Worm (Caenorhabditis elegans) whole organism, L4 larva: ENCODE results near the gene Y39A1A.31.

Experiments used
- ceh-82 ChIP-seq: sonication (generic microtip); optimal IDR thresholded peaks from 2 replicates; lab custom pipeline; 2017; ENCODE audit warnings: missing biosample characterization, missing genetic modification characterization
- nhr-10 ChIP-seq: fragments of 150-350 bp; optimal IDR thresholded peaks from 2 replicates; lab custom pipeline; 2014; ENCODE audit warnings: missing biosample characterization, missing genetic modification characterization
- pqm-1 ChIP-seq: sonication (generic microtip); optimal IDR thresholded peaks from 2 replicates; lab custom pipeline; 2017; ENCODE audit warnings: missing biosample characterization, missing genetic modification characterization

- TF ChIP-seq ceh-82 (tag; lab: Kevin White, UChicago) (no peak), pqm-1 (tag; lab: Kevin White, UChicago) (no peak), nhr-10 (tag; lab: Kevin White, UChicago) (no peak)
Measured at ce11 chrIII:10721056-10721455, 32.1 kb upstream of the Y39A1A.31 start.
